Worm (Caenorhabditis elegans) whole organism, young adult: Measurements from ENCODE around the gene erfa-3.

Experiments
- B0035.1 ChIP-seq: sonication (generic microtip); optimal IDR thresholded peaks from 2 replicates; lab custom pipeline; 2016; ENCODE audit warnings: missing genetic modification characterization, mild to moderate bottlenecking, missing compliant biosample characterization, missing genotype, missing genetic modification reagents
- F55B11.4 ChIP-seq: sonication (generic microtip); optimal IDR thresholded peaks from 2 replicates; lab custom pipeline; 2016; ENCODE audit warnings: missing compliant biosample characterization, missing genetic modification characterization, borderline replicate concordance; ENCODE audit not compliant: insufficient read depth
- ceh-27 ChIP-seq: fragments of 200-800 bp; sonication (Bioruptor generic); optimal IDR thresholded peaks from 2 replicates; lab custom pipeline; 2018; ENCODE audit warnings: mild to moderate bottlenecking, missing genetic modification characterization, moderate library complexity, missing compliant biosample characterization
- efl-1 ChIP-seq: fragments of 150-350 bp; optimal IDR thresholded peaks from 2 replicates; lab custom pipeline; 2014; ENCODE audit warnings: missing biosample characterization, missing genetic modification reagents, missing genetic modification characterization
- ets-4 ChIP-seq: fragments of 200-800 bp; sonication (Bioruptor generic); optimal IDR thresholded peaks from 2 replicates; lab custom pipeline; 2018; ENCODE audit warnings: mild to moderate bottlenecking, missing genetic modification characterization, missing compliant biosample characterization
- let-526 ChIP-seq: fragments of 200-800 bp; sonication (Bioruptor generic); IDR thresholded peaks from 2 replicates; pipeline ENCODE4 v1.3.6; 2022; ENCODE audit warnings: missing genetic modification reagents, missing genetic modification characterization, missing compliant biosample characterization
- lsy-27 ChIP-seq: sonication (generic microtip); optimal IDR thresholded peaks from 2 replicates; lab custom pipeline; 2017; ENCODE audit warnings: missing genetic modification characterization, mild to moderate bottlenecking, missing compliant biosample characterization, antibody characterized with exemption, missing genotype, borderline replicate concordance; ENCODE audit not compliant: insufficient read depth
- mel-28 ChIP-seq: sonication (generic microtip); optimal IDR thresholded peaks from 2 replicates; lab custom pipeline; 2016; ENCODE audit warnings: borderline replicate concordance, mild to moderate bottlenecking, missing genetic modification characterization, missing compliant biosample characterization
- mes-4 ChIP-seq: sonication (generic microtip); optimal IDR thresholded peaks from 2 replicates; lab custom pipeline; 2016; ENCODE audit warnings: missing genotype, missing genetic modification characterization, missing compliant biosample characterization
- nfyb-1 ChIP-seq: fragments of 200-800 bp; sonication (Bioruptor generic); IDR thresholded peaks from 2 replicates; pipeline ENCODE4 v1.3.6; 2022; ENCODE audit warnings: missing genetic modification reagents, missing genetic modification characterization, missing compliant biosample characterization
- snpc-4 ChIP-seq, 5 experiments: fragments of 150-350 bp in 1 of 5; sonication (generic microtip) in 4 of 5; optimal IDR thresholded peaks; 2 replicates each; lab custom pipeline; 2014 to 2018; ENCODE audit warnings: missing genetic modification characterization in 5 of 5, missing biosample characterization in 3 of 5, antibody characterized with exemption in 2 of 5, mild to moderate bottlenecking in 2 of 5, missing compliant biosample characterization in 2 of 5, missing genotype in 2 of 5, moderate library complexity in 2 of 5, missing genetic modification reagents in 1 of 5

ce11 chrV:11156589-11156988, 43.7 kb upstream of the erfa-3 start:
- TF ChIP-seq nfyb-1 (GFP tag; lab: Robert Waterston, UW) (no peak), snpc-4 (GFP tag; optimal IDR thresholded peaks at IDR 0.05; lab: Kevin White, UChicago) (no peak), snpc-4 (tag; optimal IDR thresholded peaks at IDR 0.05; lab: Kevin White, UChicago) (no peak), ets-4 (no peak), efl-1 (GFP tag; lab: Kevin White, UChicago) (no peak), B0035.1 (tag; lab: Kevin White, UChicago) (no peak), mes-4 (tag; lab: Kevin White, UChicago) (no peak), lsy-27 (no peak), let-526 (GFP tag; lab: Robert Waterston, UW) (no peak), mel-28 (tag; lab: Kevin White, UChicago) (no peak), ceh-27 (GFP tag; lab: Kevin White, UChicago) (no peak), F55B11.4 (tag; lab: Kevin White, UChicago) (no peak)
